Worm (Caenorhabditis elegans): ENCODE results near the gene C32D5.8.

Gene C32D5.8

ce11 chrII:6294261-6294660, 51.5 kb downstream of the C32D5.8 start, which contains the start of gene mps-1:
Gene mps-1 (minus strand): TSS chrII:6294361.
- TF ChIP-seq nhr-11 (tag; optimal IDR thresholded peaks at IDR 0.05) (no peak), nhr-237 (tag; optimal IDR thresholded peaks at IDR 0.05) (no peak), aly-2 (tag; optimal IDR thresholded peaks at IDR 0.05) (no peak), snpc-4 (tag; optimal IDR thresholded peaks at IDR 0.05) (no peak), peb-1 (tag; optimal IDR thresholded peaks at IDR 0.05) (no peak), nhr-23 (tag; optimal IDR thresholded peaks at IDR 0.05) (no peak), ceh-82 (tag; optimal IDR thresholded peaks at IDR 0.05) (no peak), Y55F3AM.14 (GFP tag; optimal IDR thresholded peaks at IDR 0.05) (no peak), unc-39 (tag; optimal IDR thresholded peaks at IDR 0.05) (no peak), elt-1 (tag; optimal IDR thresholded peaks at IDR 0.05) (no peak), ztf-4 (tag; optimal IDR thresholded peaks at IDR 0.05) (no peak), nhr-6 (tag; optimal IDR thresholded peaks at IDR 0.05) (no peak), ztf-11 (tag; optimal IDR thresholded peaks at IDR 0.05) (no peak), lin-39 (tag; optimal IDR thresholded peaks at IDR 0.05) (no peak), elt-3 (tag; optimal IDR thresholded peaks at IDR 0.05) (no peak), mbf-1 (tag; optimal IDR thresholded peaks at IDR 0.05) (no peak), lin-13 (GFP tag; optimal IDR thresholded peaks at IDR 0.05) (no peak), egl-27 (tag; optimal IDR thresholded peaks at IDR 0.05) (no peak), mdl-1 (tag; optimal IDR thresholded peaks at IDR 0.05) (no peak), C34F6.9 (tag; optimal IDR thresholded peaks at IDR 0.05) (no peak)
